Fruit fly (Drosophila melanogaster): Measurements from ENCODE around the gene CtsK1.

DNA sequence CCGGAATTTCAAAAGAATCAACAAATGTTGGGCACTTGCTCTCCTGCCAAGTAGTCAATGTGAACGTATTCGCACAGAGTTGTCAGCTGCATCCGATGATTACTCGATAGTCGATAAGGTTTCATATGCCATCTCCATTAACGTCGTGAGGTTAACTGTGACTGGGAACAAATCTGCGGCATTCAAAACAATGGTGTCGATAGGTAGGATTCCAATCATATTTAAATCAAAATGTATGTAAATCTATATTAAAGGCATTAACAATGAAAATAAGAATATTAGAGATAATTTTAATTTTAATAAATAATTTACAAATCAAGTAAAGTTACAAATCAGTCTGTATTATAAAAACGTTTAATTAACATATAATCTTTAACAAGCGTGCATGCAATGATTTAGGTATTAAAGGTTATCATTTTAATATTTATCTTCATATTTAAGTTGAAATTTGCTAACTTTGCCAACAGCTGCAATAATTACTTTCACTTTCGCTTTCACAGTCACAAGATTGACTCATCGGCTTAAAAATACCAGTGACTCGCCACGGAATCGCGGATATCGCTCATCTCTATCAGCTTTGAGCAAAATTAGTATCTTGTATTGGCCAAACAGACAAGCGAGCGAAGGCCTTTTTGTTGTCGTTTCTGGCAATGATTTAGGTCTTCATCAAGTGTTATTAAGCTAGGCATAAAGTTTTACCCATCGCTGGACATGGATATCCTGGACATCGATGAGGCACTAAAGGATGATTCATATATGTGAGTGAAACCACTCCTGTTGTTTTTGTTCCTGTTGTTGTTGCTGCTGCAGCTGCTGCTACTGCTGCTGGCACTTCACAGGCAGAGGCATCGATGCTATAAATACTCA lies 29.2 kb upstream of the CtsK1 start, which contains the start of the genes Meics, Nxf3 and ssp2:
- TF ChIP-seq CG13204 (GFP tag; optimal IDR thresholded peaks at IDR 0.05) = no peak
- no peak for TF ChIP-seq CG34367 (tag; optimal IDR thresholded peaks at IDR 0.05)
- TF ChIP-seq CG32121 (GFP tag; IDR thresholded peaks at IDR 0.05) = no peak
- TF ChIP-seq Snoo (tag; optimal IDR thresholded peaks at IDR 0.05) = no peak

All from whole organism, pupa.